Worm (Caenorhabditis elegans): ENCODE results near the gene srt-24.

DNA sequence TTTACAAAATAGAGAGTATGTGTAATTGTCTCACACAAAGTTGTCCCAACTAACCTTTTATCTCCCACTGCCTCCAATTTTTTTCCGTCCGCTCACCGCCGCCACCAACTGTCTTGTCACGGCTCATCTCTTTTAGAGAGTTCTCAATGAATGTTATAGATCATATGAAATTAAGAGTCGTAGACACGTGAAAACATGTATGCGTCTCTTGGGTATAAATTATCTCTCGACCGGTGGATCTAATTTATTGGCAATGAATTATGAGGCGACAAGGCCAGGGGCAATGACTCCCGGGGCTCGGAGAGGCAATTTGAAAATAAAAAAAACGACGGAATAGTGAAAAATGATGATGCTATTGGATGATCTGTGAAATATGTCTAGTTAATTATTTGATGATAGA is 9.8 kb upstream of the srt-24 start:
- TF ChIP-seq eyg-1 (tag; optimal IDR thresholded peaks at IDR 0.05) (no peak), mec-3 (tag; optimal IDR thresholded peaks at IDR 0.05; ENCODE audit: borderline replicate concordance) (no peak), F13H6.1 (tag; optimal IDR thresholded peaks at IDR 0.05) (no peak), pqm-1 (tag; optimal IDR thresholded peaks at IDR 0.05) (no peak), ceh-6 (GFP tag; optimal IDR thresholded peaks at IDR 0.05) (no peak), zip-5 (tag; optimal IDR thresholded peaks at IDR 0.05) (no peak), ceh-24 (tag; optimal IDR thresholded peaks at IDR 0.05) (no peak)

Data from whole organism, late embryonic.